Fruit fly (Drosophila melanogaster): Measurements from ENCODE around the gene CG3337.

CG3337 gene

DNA sequence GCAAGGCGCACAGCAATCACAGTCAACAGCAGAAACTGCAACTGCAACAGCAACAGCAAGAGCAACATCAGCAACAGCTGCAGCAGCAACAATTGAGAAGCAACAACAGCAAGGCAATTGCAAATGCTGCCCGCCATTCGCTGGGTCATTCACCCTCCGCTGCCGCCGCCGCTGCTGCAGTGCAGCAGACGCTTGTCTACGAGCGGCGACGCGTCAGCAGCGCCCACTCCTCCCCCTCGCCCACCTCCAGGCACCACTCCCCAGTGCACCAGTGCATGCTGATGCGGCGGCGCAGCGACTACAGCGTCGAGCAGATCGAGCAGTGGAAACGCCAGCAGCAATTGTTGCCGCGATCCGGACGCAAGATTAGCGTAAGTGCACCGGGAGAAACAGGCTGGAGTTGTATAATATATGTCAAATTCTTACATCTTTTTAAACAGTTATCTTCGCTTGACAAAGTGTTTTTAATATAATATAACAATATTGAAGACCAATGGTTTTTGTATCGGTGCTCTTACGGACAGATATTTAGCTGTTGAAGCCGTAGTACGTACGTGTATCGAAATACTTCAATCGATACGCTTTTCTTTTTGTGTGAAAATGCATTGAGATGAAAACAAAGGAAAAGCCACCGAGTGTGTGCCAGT lies 17.6 kb downstream of the CG3337 start (continued):
- TF ChIP-seq dl (GFP tag; optimal IDR thresholded peaks at IDR 0.05; ENCODE audit: insufficient read depth in 1 of 2, partially characterized antibody in 2 of 2) (no peak), h (GFP tag; optimal IDR thresholded peaks at IDR 0.05) (peak; percentile 39), rgr (GFP tag; optimal IDR thresholded peaks at IDR 0.05) (peak; percentile 31), ey (GFP tag; optimal IDR thresholded peaks at IDR 0.05) (peak; percentile 10), Jra (GFP tag; optimal IDR thresholded peaks at IDR 0.05) (no peak)

DNA sequence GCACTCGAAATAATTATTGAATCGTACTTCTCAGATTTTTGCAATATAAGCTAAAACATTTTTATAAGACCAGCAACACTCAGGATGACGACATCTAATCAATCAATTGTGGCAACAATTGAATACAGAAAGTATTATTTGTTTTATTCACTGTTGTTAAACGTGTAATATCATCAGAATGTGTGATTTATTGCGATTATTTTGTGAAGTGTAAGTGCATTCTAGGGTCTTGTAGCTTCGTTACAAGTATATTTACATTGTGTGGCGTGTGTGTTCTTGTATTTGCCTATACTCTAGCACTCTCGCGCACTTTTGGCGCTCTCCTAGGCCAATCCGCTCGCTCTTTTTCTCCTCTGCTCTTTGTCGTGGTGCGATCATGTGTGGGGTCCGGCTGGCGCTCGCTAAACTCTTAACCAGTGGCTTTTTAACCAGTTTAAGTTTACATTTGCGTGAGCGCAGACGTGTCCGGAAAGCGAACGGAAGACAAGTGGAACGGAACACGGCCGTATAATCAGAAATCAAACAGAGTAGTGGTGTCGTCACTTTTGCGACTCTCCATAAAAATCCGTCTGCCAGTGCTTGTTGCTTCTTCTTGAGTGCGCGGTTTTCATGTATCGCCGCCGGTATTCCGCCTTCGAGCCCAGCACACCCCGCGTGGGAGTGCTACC lies 18.8 kb downstream of the CG3337 start:
- TF ChIP-seq CG32264 (GFP tag; optimal IDR thresholded peaks at IDR 0.05), result peak; percentile 65
- TF ChIP-seq psq (GFP tag; optimal IDR thresholded peaks at IDR 0.05), result peak; percentile 58
- no peak for TF ChIP-seq jim (GFP tag; optimal IDR thresholded peaks at IDR 0.05)
- TF ChIP-seq sage (GFP tag; optimal IDR thresholded peaks at IDR 0.05), result no peak
- TF ChIP-seq Jra (GFP tag; optimal IDR thresholded peaks at IDR 0.05), result no peak
- TF ChIP-seq tai (GFP tag; optimal IDR thresholded peaks at IDR 0.05), result no peak
- no peak for TF ChIP-seq CrebA (GFP tag; optimal IDR thresholded peaks at IDR 0.05; ENCODE audit: borderline replicate concordance)
- TF ChIP-seq br (GFP tag; optimal IDR thresholded peaks at IDR 0.05), result peak; percentile 77
- no peak for TF ChIP-seq Dfd (GFP tag; optimal IDR thresholded peaks at IDR 0.05)
- peak; percentile 50 for TF ChIP-seq Hnf4 (GFP tag; optimal IDR thresholded peaks at IDR 0.05)
- TF ChIP-seq OdsH (GFP tag; optimal IDR thresholded peaks at IDR 0.05), result peak; percentile 77
- TF ChIP-seq ey (GFP tag; optimal IDR thresholded peaks at IDR 0.05), result peak; percentile 85
- TF ChIP-seq dsf (GFP tag; optimal IDR thresholded peaks at IDR 0.05; ENCODE audit: borderline replicate concordance), result no peak
- TF ChIP-seq HLH106 (tag; optimal IDR thresholded peaks at IDR 0.05), result peak; percentile 66
- TF ChIP-seq Rel (GFP tag; optimal IDR thresholded peaks at IDR 0.05), result no peak
- TF ChIP-seq Rel (tag; optimal IDR thresholded peaks at IDR 0.05), result no peak
- TF ChIP-seq pan (optimal IDR thresholded peaks at IDR 0.05), result no peak
- peak; percentile 64 to 81 for TF ChIP-seq dl (GFP tag; optimal IDR thresholded peaks at IDR 0.05; ENCODE audit: insufficient read depth in 1 of 2, partially characterized antibody in 2 of 2)
- no peak for TF ChIP-seq lola (GFP tag; optimal IDR thresholded peaks at IDR 0.05)
- TF ChIP-seq Dif (GFP tag; optimal IDR thresholded peaks at IDR 0.05; ENCODE audit: partially characterized antibody), result peak; percentile 85
- no peak for TF ChIP-seq Hr78 (GFP tag; optimal IDR thresholded peaks at IDR 0.05)
- no peak for TF ChIP-seq GATAd (GFP tag; optimal IDR thresholded peaks at IDR 0.05)
- TF ChIP-seq Vsx2 (GFP tag; optimal IDR thresholded peaks at IDR 0.05; ENCODE audit: partially characterized antibody), result peak; percentile 23
- TF ChIP-seq fru (GFP tag; optimal IDR thresholded peaks at IDR 0.05), result peak; percentile 90
- peak; percentile 28 for TF ChIP-seq brk (GFP tag; optimal IDR thresholded peaks at IDR 0.05)
- peak; percentile 85 for TF ChIP-seq h (GFP tag; optimal IDR thresholded peaks at IDR 0.05)
- TF ChIP-seq CG9705 (GFP tag; optimal IDR thresholded peaks at IDR 0.05), result no peak
- peak; percentile 68 for TF ChIP-seq Sp1 (GFP tag; optimal IDR thresholded peaks at IDR 0.05)
- TF ChIP-seq foxo (GFP tag; optimal IDR thresholded peaks at IDR 0.05), result peak in 1 of 2 experiments; percentile 81
- TF ChIP-seq sv (GFP tag; optimal IDR thresholded peaks at IDR 0.05), result peak; percentile 76
- no peak for TF ChIP-seq Hr83 (GFP tag; optimal IDR thresholded peaks at IDR 0.05; ENCODE audit: poor library complexity, severe bottlenecking)
- peak; percentile 42 for TF ChIP-seq dmrt93B (GFP tag; optimal IDR thresholded peaks at IDR 0.05)
- no peak for TF ChIP-seq Abd-B (GFP tag; optimal IDR thresholded peaks at IDR 0.05)
- TF ChIP-seq rgr (GFP tag; optimal IDR thresholded peaks at IDR 0.05), result peak; percentile 80
- TF ChIP-seq N (GFP tag; optimal IDR thresholded peaks at IDR 0.05), result no peak
- TF ChIP-seq Mio (GFP tag; optimal IDR thresholded peaks at IDR 0.05), result no peak
- TF ChIP-seq usp (GFP tag; optimal IDR thresholded peaks at IDR 0.05), result no peak
- no peak for TF ChIP-seq Myc (optimal IDR thresholded peaks at IDR 0.05)
- peak; percentile 49 for TF ChIP-seq woc (GFP tag; optimal IDR thresholded peaks at IDR 0.05)
